Worm (Caenorhabditis elegans): Measurements from ENCODE around the gene Y51H7C.13.

The Y51H7C.13 gene

DNA sequence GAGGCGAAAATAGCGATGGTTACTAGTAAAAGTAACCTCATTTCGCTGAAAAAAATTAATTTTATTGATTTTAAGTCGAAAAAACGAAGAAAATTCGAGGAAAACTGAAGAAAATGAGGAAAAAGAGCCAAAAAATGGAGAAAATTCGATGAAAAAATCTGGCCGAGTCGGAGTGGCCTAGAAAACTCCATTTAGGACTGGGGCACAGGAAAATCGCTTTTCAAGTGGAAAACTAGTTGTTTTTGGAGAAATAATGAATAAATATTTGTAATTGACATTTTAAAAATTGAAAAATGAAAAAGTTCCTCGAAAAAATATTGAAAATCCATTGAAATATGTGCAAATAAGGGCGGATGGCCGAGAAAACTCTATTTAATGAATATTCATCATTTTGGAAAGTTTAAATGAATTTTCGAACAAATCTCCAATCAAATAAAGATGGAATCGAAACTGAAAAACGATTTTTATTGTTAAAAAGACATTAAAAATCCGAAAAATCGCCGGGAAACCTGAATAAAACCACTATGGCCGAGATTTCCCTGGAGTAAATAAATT is 34.0 kb upstream of the Y51H7C.13 start, which contains the start of gene emc-1:
Gene emc-1, minus strand, starts transcription at position 45 of the 555 bp plus-strand sequence.
- TF ChIP-seq mes-2 (tag; optimal IDR thresholded peaks at IDR 0.05; ENCODE audit: poor library complexity, severe bottlenecking) = peak; percentile 59
- no peak for TF ChIP-seq F49E8.2 (tag; optimal IDR thresholded peaks at IDR 0.05; ENCODE audit: borderline replicate concordance)
- TF ChIP-seq mep-1 (tag; optimal IDR thresholded peaks at IDR 0.05) = no peak
- no peak for TF ChIP-seq daf-12 (tag; optimal IDR thresholded peaks at IDR 0.05)
- peak in 1 of 2 experiments; percentile 68 for TF ChIP-seq hif-1 (tag; optimal IDR thresholded peaks at IDR 0.05)

DNA sequence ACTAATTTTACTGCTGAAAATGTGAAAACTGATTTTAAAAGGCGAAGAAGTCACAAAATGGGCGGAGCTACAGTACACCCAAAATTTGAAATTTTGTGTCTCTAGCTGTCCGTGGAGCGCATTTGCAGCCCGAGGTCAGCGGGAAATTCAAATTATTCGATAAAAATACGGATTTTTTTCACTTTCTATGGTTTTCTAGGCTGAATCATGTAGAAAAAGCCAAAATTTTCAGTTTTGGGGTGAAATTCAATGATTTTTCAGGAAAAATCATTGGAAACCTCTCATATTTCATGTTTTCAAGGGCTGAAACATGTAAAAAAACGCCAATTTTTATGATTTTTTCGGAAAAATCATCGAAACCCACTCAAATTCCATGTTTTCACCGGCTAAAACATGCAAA is 24.5 kb upstream of the Y51H7C.13 start:
- no peak for TF ChIP-seq lin-13 (GFP tag; optimal IDR thresholded peaks at IDR 0.05)
- TF ChIP-seq aha-1 (tag) = peak; percentile 90
- TF ChIP-seq zfp-2 (tag; optimal IDR thresholded peaks at IDR 0.05) = no peak
- no peak for TF ChIP-seq mxl-3 (GFP tag; optimal IDR thresholded peaks at IDR 0.05)
- no peak for TF ChIP-seq Y5F2A.4 (GFP tag; optimal IDR thresholded peaks at IDR 0.05)

DNA sequence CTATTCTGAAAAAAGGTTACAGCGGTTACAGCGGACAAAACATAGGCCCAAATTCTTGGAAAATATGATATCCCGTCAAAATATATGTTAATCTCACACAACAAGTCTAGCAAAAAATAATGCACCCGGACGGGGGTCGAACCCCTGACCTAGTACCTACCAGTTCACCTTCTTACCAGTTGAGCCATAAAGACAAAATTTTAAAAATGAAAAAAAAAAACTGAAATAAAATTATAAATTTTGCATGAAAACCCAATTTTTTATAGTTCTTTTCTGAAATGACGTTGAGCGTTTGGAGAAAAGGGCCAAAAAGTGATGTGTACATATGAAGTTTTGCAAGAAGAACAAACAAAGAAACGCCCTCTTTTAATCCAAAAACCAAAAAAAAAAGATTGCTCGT is 16.1 kb upstream of the Y51H7C.13 start:
- TF ChIP-seq saeg-2 (GFP tag; IDR thresholded peaks at IDR 0.05) (no peak), hif-1 (tag; optimal IDR thresholded peaks at IDR 0.05) (no peak), F37D6.2 (tag; optimal IDR thresholded peaks at IDR 0.05) (no peak), hlh-30 (tag; optimal IDR thresholded peaks at IDR 0.05; ENCODE audit: insufficient read depth) (no peak), nhr-10 (tag; optimal IDR thresholded peaks at IDR 0.05) (no peak)

DNA sequence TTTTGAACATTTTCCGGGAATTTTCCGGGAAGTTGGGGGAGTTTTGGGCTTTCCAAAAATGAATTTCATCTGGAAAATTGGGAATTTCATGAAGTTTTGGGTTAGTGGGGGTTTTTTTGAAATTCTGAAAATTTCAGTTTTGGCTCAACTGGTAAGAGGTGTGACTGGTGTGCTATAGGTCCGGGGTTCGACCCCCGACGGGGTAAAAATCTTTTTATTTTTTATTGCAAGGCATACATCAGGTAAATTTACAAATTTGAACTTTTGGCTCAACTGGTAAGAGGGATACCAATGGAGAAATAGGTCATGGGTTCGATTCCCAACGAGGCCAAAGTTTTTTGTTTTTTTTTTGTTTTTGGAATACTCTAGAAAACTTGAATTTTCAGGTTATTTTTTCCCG is 15.3 kb upstream of the Y51H7C.13 start:
- TF ChIP-seq mxl-3 (GFP tag; optimal IDR thresholded peaks at IDR 0.05) (no peak), lin-39 (tag; optimal IDR thresholded peaks at IDR 0.05) (no peak), unc-130 (GFP tag; optimal IDR thresholded peaks at IDR 0.05) (no peak), ceh-62 (tag; optimal IDR thresholded peaks at IDR 0.05) (no peak), F44E2.7 (GFP tag; IDR thresholded peaks at IDR 0.05) (no peak), fos-1 (tag; optimal IDR thresholded peaks at IDR 0.05) (no peak), jun-1 (tag; optimal IDR thresholded peaks at IDR 0.05) (no peak), dmd-8 (GFP tag; IDR thresholded peaks at IDR 0.05) (no peak), lin-15B (tag; optimal IDR thresholded peaks at IDR 0.05) (no peak), hlh-11 (tag; optimal IDR thresholded peaks at IDR 0.05) (no peak), Y48G9A.11 (GFP tag; IDR thresholded peaks at IDR 0.05) (no peak), rbr-2 (tag; optimal IDR thresholded peaks at IDR 0.05) (no peak), cey-2 (tag; optimal IDR thresholded peaks at IDR 0.05; ENCODE audit: borderline replicate concordance, insufficient read depth) (no peak), T20F7.1 (GFP tag; optimal IDR thresholded peaks at IDR 0.05) (no peak), nhr-11 (tag; optimal IDR thresholded peaks at IDR 0.05) (no peak), dpl-1 (GFP tag; optimal IDR thresholded peaks at IDR 0.05) (no peak), lir-3 (tag; optimal IDR thresholded peaks at IDR 0.05) (no peak), unc-62 (GFP tag; optimal IDR thresholded peaks at IDR 0.05 in 1 of 2) (no peak), unc-62 (tag; optimal IDR thresholded peaks at IDR 0.05) (no peak)

DNA sequence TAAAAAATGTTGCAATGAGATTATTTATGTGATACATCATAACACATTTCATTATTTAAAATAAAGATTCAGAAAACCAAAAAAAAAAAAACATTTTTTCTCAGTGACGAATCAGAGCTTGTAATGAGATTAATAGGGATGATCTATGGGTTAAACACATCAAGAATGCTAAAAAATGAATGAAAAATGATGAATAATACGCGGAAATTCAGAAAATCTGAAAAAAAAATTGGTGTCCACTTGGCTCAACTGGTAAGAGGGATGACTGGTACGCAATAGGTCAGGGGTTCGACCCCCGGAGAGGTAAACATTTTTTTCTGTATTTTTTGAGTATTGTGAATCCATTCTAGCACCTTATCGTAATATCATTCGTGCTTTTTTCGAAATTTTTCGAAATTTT is 12.2 kb upstream of the Y51H7C.13 start:
- no peak for TF ChIP-seq daf-19 (GFP tag; conservative IDR thresholded peaks at IDR 0.05)
- TF ChIP-seq Y75B8A.6 (GFP tag; IDR thresholded peaks at IDR 0.05) = no peak
- no peak for TF ChIP-seq egl-43 (GFP tag; IDR thresholded peaks at IDR 0.05)
- TF ChIP-seq T26A8.4 (GFP tag; IDR thresholded peaks at IDR 0.05) = no peak
- TF ChIP-seq F37D6.2 (tag; optimal IDR thresholded peaks at IDR 0.05) = no peak
- no peak for TF ChIP-seq pha-4 (GFP tag; IDR thresholded peaks at IDR 0.05)
- TF ChIP-seq pha-4 (tag; optimal IDR thresholded peaks at IDR 0.05) = no peak
- TF ChIP-seq zag-1 (tag; optimal IDR thresholded peaks at IDR 0.05) = no peak
- no peak for TF ChIP-seq dmd-8 (GFP tag; IDR thresholded peaks at IDR 0.05)
